Fruit fly (Drosophila melanogaster) whole organism, embryonic: ENCODE data around the gene msb1l.

ENCODE experiments used
- ATbp ChIP-seq: fragments of 200-800 bp; sonication (Bioruptor generic); optimal IDR thresholded peaks from 2 replicates; lab custom pipeline; 2017; ENCODE audit warnings: missing biosample characterization, mild to moderate bottlenecking, missing genetic modification characterization, missing genetic modification reagents
- B-H1 ChIP-seq: fragments of 200-800 bp; sonication (Bioruptor generic); IDR thresholded peaks from 3 replicates; pipeline ENCODE4 v1.3.6; 2022; ENCODE audit warnings: missing biosample characterization, missing genetic modification characterization
- CG10654 ChIP-seq: fragments of 200-800 bp; sonication (Bioruptor generic); optimal IDR thresholded peaks from 2 replicates; lab custom pipeline; 2016; ENCODE audit warnings: missing biosample characterization, missing genetic modification characterization
- CG10979 ChIP-seq: fragments of 200-800 bp; sonication (Bioruptor generic); optimal IDR thresholded peaks from 2 replicates; lab custom pipeline; 2018; ENCODE audit warnings: missing biosample characterization, mild to moderate bottlenecking, missing genetic modification characterization, moderate library complexity
- CG12942 ChIP-seq: fragments of 200-800 bp; sonication (Bioruptor generic); optimal IDR thresholded peaks from 3 replicates; lab custom pipeline; 2016; ENCODE audit warnings: missing biosample characterization, missing genetic modification characterization
- CG13424 ChIP-seq: fragments of 200-800 bp; sonication (Bioruptor generic); optimal IDR thresholded peaks from 2 replicates; lab custom pipeline; 2019; ENCODE audit warnings: missing biosample characterization, mild to moderate bottlenecking, missing genetic modification characterization, moderate library complexity
- CG13775 ChIP-seq: fragments of 200-800 bp; sonication (Bioruptor generic); optimal IDR thresholded peaks from 3 replicates; lab custom pipeline; 2017; ENCODE audit warnings: missing biosample characterization, mild to moderate bottlenecking, missing genetic modification characterization
- CG14014 ChIP-seq: fragments of 200-800 bp; sonication (Bioruptor generic); IDR thresholded peaks from 2 replicates; pipeline ENCODE4 v1.3.6; 2022; ENCODE audit warnings: missing biosample characterization, missing genetic modification characterization
- CG16863 ChIP-seq: fragments of 200-800 bp; sonication (Bioruptor generic); optimal IDR thresholded peaks from 3 replicates; lab custom pipeline; 2016; ENCODE audit warnings: missing biosample characterization, missing genetic modification characterization
- CG17186 ChIP-seq: fragments of 200-800 bp; sonication (Bioruptor generic); optimal IDR thresholded peaks from 3 replicates; lab custom pipeline; 2017; ENCODE audit warnings: missing biosample characterization, missing genetic modification reagents, missing genetic modification characterization
- CG18476 ChIP-seq: fragments of 200-800 bp; sonication (Bioruptor generic); optimal IDR thresholded peaks from 2 replicates; lab custom pipeline; 2016; ENCODE audit warnings: missing biosample characterization, mild to moderate bottlenecking, missing genetic modification characterization
- CG2120 ChIP-seq: fragments of 200-800 bp; sonication (Bioruptor generic); optimal IDR thresholded peaks from 3 replicates; lab custom pipeline; 2016; ENCODE audit warnings: missing biosample characterization, missing genetic modification characterization
- CG32532 ChIP-seq: fragments of 200-800 bp; sonication (Bioruptor generic); IDR thresholded peaks from 2 replicates; pipeline ENCODE4 v1.3.6; 2022; ENCODE audit warnings: missing biosample characterization, missing genetic modification characterization
- CG34376 ChIP-seq: fragments of 200-800 bp; sonication (Bioruptor generic); optimal IDR thresholded peaks from 2 replicates; lab custom pipeline; 2018; ENCODE audit warnings: missing biosample characterization, mild to moderate bottlenecking, missing genetic modification characterization
- CG3726 ChIP-seq: fragments of 200-800 bp; sonication (Bioruptor generic); IDR thresholded peaks from 3 replicates; pipeline ENCODE4, ENCODE4 v1.3.6; 2022; ENCODE audit warnings: missing biosample characterization, missing genetic modification characterization
- CG4282 ChIP-seq: fragments of 200-800 bp; sonication (Bioruptor generic); optimal IDR thresholded peaks from 2 replicates; lab custom pipeline; 2016; ENCODE audit warnings: missing biosample characterization, missing genetic modification characterization
- CG4360 ChIP-seq: fragments of 200-800 bp; sonication (Bioruptor generic); IDR thresholded peaks from 2 replicates; pipeline ENCODE4 v1.3.6; 2022; ENCODE audit warnings: missing biosample characterization, missing genetic modification characterization
- CG6175 ChIP-seq: fragments of 200-800 bp; sonication (Bioruptor generic); IDR thresholded peaks from 3 replicates; pipeline ENCODE4 v1.3.6; 2022; ENCODE audit warnings: missing biosample characterization, missing genetic modification characterization
- CG6813 ChIP-seq: fragments of 200-800 bp; sonication (Bioruptor generic); optimal IDR thresholded peaks from 2 replicates; lab custom pipeline; 2017; ENCODE audit warnings: missing biosample characterization, missing genetic modification characterization, mild to moderate bottlenecking, moderate library complexity, missing genetic modification reagents
- CG7987 ChIP-seq: fragments of 200-800 bp; sonication (Bioruptor generic); optimal IDR thresholded peaks from 2 replicates; lab custom pipeline; 2018; ENCODE audit warnings: missing biosample characterization, mild to moderate bottlenecking, missing genetic modification characterization, moderate library complexity
- CG8089 ChIP-seq: fragments of 200-800 bp; sonication (Bioruptor generic); optimal IDR thresholded peaks from 3 replicates; lab custom pipeline; 2016; ENCODE audit warnings: missing biosample characterization, missing genetic modification characterization
- CG9797 ChIP-seq: fragments of 200-800 bp; sonication (Bioruptor generic); optimal IDR thresholded peaks from 3 replicates; lab custom pipeline; 2018; ENCODE audit warnings: missing biosample characterization, mild to moderate bottlenecking, missing genetic modification characterization
- E2f1 ChIP-seq: fragments of 200-800 bp; sonication (Bioruptor generic); IDR thresholded peaks from 2 replicates; pipeline ENCODE4 v1.3.6; 2022; ENCODE audit warnings: missing biosample characterization, missing genetic modification characterization
- Elba2 ChIP-seq: fragments of 200-800 bp; sonication (Bioruptor generic); optimal IDR thresholded peaks from 3 replicates; lab custom pipeline; 2016; ENCODE audit warnings: missing biosample characterization, missing genetic modification characterization
- Hr39 ChIP-seq: fragments of >200 bp; optimal IDR thresholded peaks from 2 replicates; lab custom pipeline; 2017
- Hsf ChIP-seq: fragments of 200-800 bp; sonication (Bioruptor generic); optimal IDR thresholded peaks from 3 replicates; lab custom pipeline; 2016; ENCODE audit warnings: missing biosample characterization, missing genetic modification characterization
- Max ChIP-seq: fragments of 200-800 bp; sonication (Bioruptor generic); optimal IDR thresholded peaks from 2 replicates; lab custom pipeline; 2016; ENCODE audit warnings: missing biosample characterization, mild to moderate bottlenecking, missing genetic modification characterization
- Nf-YA ChIP-seq: fragments of 200-800 bp; sonication (Bioruptor generic); IDR thresholded peaks from 2 replicates; pipeline ENCODE4 v1.3.6; 2022; ENCODE audit warnings: missing biosample characterization, missing genetic modification characterization
- Nf-YB ChIP-seq: fragments of 200-800 bp; sonication (Bioruptor generic); optimal IDR thresholded peaks from 3 replicates; lab custom pipeline; 2019; ENCODE audit warnings: missing biosample characterization, mild to moderate bottlenecking, missing genetic modification characterization, moderate library complexity
- Sox100B ChIP-seq: fragments of 200-800 bp; sonication (Bioruptor generic); optimal IDR thresholded peaks from 3 replicates; lab custom pipeline; 2018; ENCODE audit warnings: missing biosample characterization, mild to moderate bottlenecking, missing genetic modification characterization
- Sry-β ChIP-seq: fragments of 200-800 bp; sonication (Bioruptor generic); optimal IDR thresholded peaks from 2 replicates; lab custom pipeline; 2018; ENCODE audit warnings: missing biosample characterization, mild to moderate bottlenecking, missing genetic modification characterization, moderate library complexity
- Taf1 ChIP-seq: fragments of 200-800 bp; sonication (Bioruptor generic); IDR thresholded peaks from 2 replicates; pipeline ENCODE4 v1.3.6; 2022; ENCODE audit warnings: missing biosample characterization, missing genetic modification characterization
- aop ChIP-seq: fragments of 200-800 bp; sonication (Bioruptor generic); IDR thresholded peaks from 2 replicates; pipeline ENCODE4 v1.3.6; 2022; ENCODE audit warnings: missing biosample characterization, missing genetic modification characterization
- btn ChIP-seq: fragments of 200-800 bp; sonication (Bioruptor generic); optimal IDR thresholded peaks from 2 replicates; lab custom pipeline; 2016; ENCODE audit warnings: missing biosample characterization, missing genetic modification characterization
- cg ChIP-seq: fragments of 200-800 bp; sonication (Bioruptor generic); optimal IDR thresholded peaks from 3 replicates; lab custom pipeline; 2019; ENCODE audit warnings: missing biosample characterization, mild to moderate bottlenecking, missing genetic modification characterization, moderate library complexity
- chif ChIP-seq, 2 experiments: fragments of 200-800 bp; sonication (Bioruptor generic); optimal IDR thresholded peaks; 3 replicates each; lab custom pipeline; 2016; ENCODE audit warnings: missing biosample characterization in 2 of 2, missing genetic modification characterization in 2 of 2
- ci ChIP-seq: fragments of 200-800 bp; sonication (Bioruptor generic); IDR thresholded peaks from 3 replicates; pipeline ENCODE4 v1.3.6; 2022; ENCODE audit warnings: missing biosample characterization, missing genetic modification characterization
- crp ChIP-seq, 2 experiments: fragments of 200-800 bp; sonication (Bioruptor generic); optimal IDR thresholded peaks; 2 replicates in 1 of 2; 3 replicates in 1 of 2; lab custom pipeline; 2017; ENCODE audit warnings: missing biosample characterization in 2 of 2, missing genetic modification characterization in 2 of 2, mild to moderate bottlenecking in 1 of 2, moderate library complexity in 1 of 2
- ftz-f1 ChIP-seq: fragments of 200-800 bp; sonication (Bioruptor generic); optimal IDR thresholded peaks from 2 replicates; lab custom pipeline; 2016; ENCODE audit warnings: missing biosample characterization, missing genetic modification characterization
- gt ChIP-seq: fragments of 200-800 bp; sonication (Bioruptor generic); IDR thresholded peaks from 2 replicates; pipeline ENCODE4 v1.3.6; 2022; ENCODE audit warnings: missing biosample characterization, missing genetic modification characterization
- ind ChIP-seq: fragments of 200-800 bp; sonication (Bioruptor generic); optimal IDR thresholded peaks from 3 replicates; lab custom pipeline; 2016; ENCODE audit warnings: missing biosample characterization, missing genetic modification characterization
- klu ChIP-seq: fragments of 200-800 bp; sonication (Bioruptor generic); IDR thresholded peaks from 2 replicates; pipeline ENCODE4 v1.3.6; 2022; ENCODE audit warnings: missing biosample characterization, missing genetic modification characterization
- nerfin-1 ChIP-seq: fragments of 200-800 bp; sonication (Bioruptor generic); optimal IDR thresholded peaks from 3 replicates; lab custom pipeline; 2019; ENCODE audit warnings: missing biosample characterization, mild to moderate bottlenecking, missing genetic modification characterization, moderate library complexity
- odd ChIP-seq: fragments of 200-800 bp; sonication (Bioruptor generic); optimal IDR thresholded peaks from 2 replicates; lab custom pipeline; 2017; ENCODE audit warnings: missing biosample characterization, mild to moderate bottlenecking, missing genetic modification characterization
- org-1 ChIP-seq: fragments of 200-800 bp; sonication (Bioruptor generic); optimal IDR thresholded peaks from 2 replicates; lab custom pipeline; 2017; ENCODE audit warnings: missing biosample characterization, missing genetic modification characterization
- otp ChIP-seq: fragments of 200-800 bp; sonication (Bioruptor generic); IDR thresholded peaks from 3 replicates; pipeline ENCODE4, ENCODE4 v1.3.6; 2022; ENCODE audit warnings: missing biosample characterization, missing genetic modification characterization
- pho ChIP-seq: fragments of 200-800 bp; sonication (Bioruptor generic); optimal IDR thresholded peaks from 2 replicates; lab custom pipeline; 2016; ENCODE audit warnings: missing biosample characterization, missing genetic modification characterization
- ranshi ChIP-seq: fragments of 200-800 bp; sonication (Bioruptor generic); IDR thresholded peaks from 2 replicates; pipeline ENCODE4 v1.3.6; 2022; ENCODE audit warnings: missing biosample characterization, missing genetic modification characterization
- sc ChIP-seq, 3 experiments: fragments of >200 bp in 2 of 3; fragments of 200-800 bp in 1 of 3; sonication (Bioruptor generic) in 1 of 3; optimal IDR thresholded peaks; 2 replicates in 2 of 3; 3 replicates in 1 of 3; lab custom pipeline; 2017; ENCODE audit warnings: mild to moderate bottlenecking in 1 of 3, missing biosample characterization in 1 of 3, missing genetic modification characterization in 1 of 3, missing genetic modification reagents in 1 of 3
- scrt ChIP-seq: fragments of 200-800 bp; sonication (Bioruptor generic); optimal IDR thresholded peaks from 2 replicates; lab custom pipeline; 2018; ENCODE audit warnings: missing biosample characterization, mild to moderate bottlenecking, missing genetic modification characterization, moderate library complexity
- twi ChIP-seq: fragments of 200-800 bp; optimal IDR thresholded peaks from 2 replicates; lab custom pipeline; 2019; ENCODE audit warnings: missing biosample characterization, mild to moderate bottlenecking, missing genetic modification characterization, moderate library complexity

msb1l gene

DNA sequence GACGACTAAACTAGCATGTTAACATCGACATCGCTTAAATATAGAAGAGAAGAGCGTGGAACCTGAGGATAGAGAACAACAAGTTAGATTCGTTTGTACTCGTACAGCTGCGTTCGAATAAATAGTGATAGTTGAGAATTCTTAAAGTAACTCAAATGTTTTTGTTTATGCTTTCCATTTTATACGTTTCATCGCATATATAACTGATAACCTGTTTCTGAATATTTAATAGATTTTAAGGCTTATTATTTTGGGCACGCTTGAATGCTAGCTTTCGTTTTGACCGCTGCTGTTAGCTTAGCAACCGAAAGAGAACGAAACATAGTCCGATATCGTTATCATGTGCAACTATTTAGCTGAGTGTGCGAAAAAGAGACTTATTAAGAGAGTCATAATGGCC lies 49.2 kb upstream of the msb1l start (continued):
- TF ChIP-seq CG13775 (GFP tag; lab: Kevin White, UChicago) = peak; percentile 94
- TF ChIP-seq CG32532 = peak; percentile 99
- peak; percentile 99 for TF ChIP-seq CG2120 (GFP tag; lab: Kevin White, UChicago)
- no peak for TF ChIP-seq Hr39 (lab: Kevin White, UChicago)
- peak; percentile 91 for TF ChIP-seq CG7987
- no peak for TF ChIP-seq CG17186 (GFP tag; lab: Kevin White, UChicago)
- peak; percentile 62 for TF ChIP-seq btn (GFP tag; lab: Kevin White, UChicago)
- no peak for TF ChIP-seq CG9797 (GFP tag; lab: Kevin White, UChicago)
- peak; percentile 94 for TF ChIP-seq Max (GFP tag; lab: Kevin White, UChicago)
- peak; percentile 78 for TF ChIP-seq CG10979 (tag; lab: Kevin White, UChicago)
- TF ChIP-seq scrt = peak; percentile 95
- no peak for TF ChIP-seq sc (optimal IDR thresholded peaks at IDR 0.05; lab: Kevin White, UChicago)
- peak; percentile 45 for TF ChIP-seq sc (GFP tag; optimal IDR thresholded peaks at IDR 0.05; lab: Kevin White, UChicago)
- no peak for TF ChIP-seq Sry-β (GFP tag; lab: Kevin White, UChicago)
- TF ChIP-seq CG8089 (GFP tag; lab: Kevin White, UChicago) = peak; percentile 77
- TF ChIP-seq CG13424 = peak; percentile 95
- peak; percentile 89 for TF ChIP-seq CG4282 (GFP tag; lab: Kevin White, UChicago)
- TF ChIP-seq cg = no peak
- no peak; the same call in 1 of the 2 replicates for TF ChIP-seq aop (GFP tag; lab: Robert Waterston, UW)
- peak; percentile 86 for TF ChIP-seq ATbp (GFP tag; lab: Kevin White, UChicago)
- TF ChIP-seq CG18476 (GFP tag; lab: Kevin White, UChicago) = peak; percentile 91
- peak; percentile 87 for TF ChIP-seq Nf-YA
- peak; percentile 74 for TF ChIP-seq twi
- TF ChIP-seq ind (GFP tag; lab: Kevin White, UChicago) = peak; percentile 96
- TF ChIP-seq klu (GFP tag; lab: Robert Waterston, UW) = peak; percentile 90
- TF ChIP-seq odd (GFP tag; lab: Kevin White, UChicago) = peak; percentile 92
- peak; percentile 92 for TF ChIP-seq otp (GFP tag; lab: Robert Waterston, UW)
- peak; percentile 85 for TF ChIP-seq CG12942
- TF ChIP-seq Sox100B (GFP tag; lab: Kevin White, UChicago) = peak; percentile 86
- peak; percentile 96 for TF ChIP-seq ranshi (GFP tag; lab: Robert Waterston, UW)
- peak; percentile 94 for TF ChIP-seq CG6175 (GFP tag; lab: Robert Waterston, UW)
- peak; percentile 96 for TF ChIP-seq Taf1 (GFP tag; lab: Robert Waterston, UW)
- peak; percentile 89 for TF ChIP-seq CG16863
- TF ChIP-seq org-1 (GFP tag; lab: Kevin White, UChicago) = peak; percentile 95
- 0 out of 2 replicates have a peak, but pooled peaks have one; percentile 31 for TF ChIP-seq CG4360
- peak; percentile 95 for TF ChIP-seq CG6813 (GFP tag; lab: Kevin White, UChicago)
- peak in 1 of 2 experiments; percentile 54 for TF ChIP-seq crp (GFP tag; optimal IDR thresholded peaks at IDR 0.05; lab: Kevin White, UChicago)
- peak; percentile 95 for TF ChIP-seq E2f1 (GFP tag; lab: Robert Waterston, UW)
- peak; percentile 97 for TF ChIP-seq Hsf (GFP tag; lab: Kevin White, UChicago)
- peak; percentile 98 for TF ChIP-seq CG34376 (GFP tag; lab: Kevin White, UChicago)
- TF ChIP-seq CG10654 (GFP tag; lab: Kevin White, UChicago) = peak; percentile 85
- TF ChIP-seq Elba2 (GFP tag; lab: Kevin White, UChicago) = no peak
- peak; percentile 83 to 93 for TF ChIP-seq chif (GFP tag; optimal IDR thresholded peaks at IDR 0.05; lab: Kevin White, UChicago)
- TF ChIP-seq pho (GFP tag; lab: Kevin White, UChicago) = peak; percentile 98
- TF ChIP-seq ftz-f1 (GFP tag; lab: Kevin White, UChicago) = peak; percentile 59
- TF ChIP-seq nerfin-1 = peak; percentile 71
- TF ChIP-seq CG3726 (GFP tag; lab: Robert Waterston, UW) = peak; percentile 90
- peak; percentile 96 for TF ChIP-seq ci (GFP tag; lab: Robert Waterston, UW)
- peak; percentile 93 for TF ChIP-seq B-H1
- peak; percentile 82 for TF ChIP-seq Nf-YB
- peak; percentile 98 for TF ChIP-seq CG14014
- peak; percentile 65 for TF ChIP-seq gt (GFP tag; lab: Robert Waterston, UW)
